Fruit fly (Drosophila melanogaster): Measurements from ENCODE around the gene bowl.
A peak's percentile ranks its signal among the peaks of the same experiment; 100 is the strongest.

bowl gene

DNA sequence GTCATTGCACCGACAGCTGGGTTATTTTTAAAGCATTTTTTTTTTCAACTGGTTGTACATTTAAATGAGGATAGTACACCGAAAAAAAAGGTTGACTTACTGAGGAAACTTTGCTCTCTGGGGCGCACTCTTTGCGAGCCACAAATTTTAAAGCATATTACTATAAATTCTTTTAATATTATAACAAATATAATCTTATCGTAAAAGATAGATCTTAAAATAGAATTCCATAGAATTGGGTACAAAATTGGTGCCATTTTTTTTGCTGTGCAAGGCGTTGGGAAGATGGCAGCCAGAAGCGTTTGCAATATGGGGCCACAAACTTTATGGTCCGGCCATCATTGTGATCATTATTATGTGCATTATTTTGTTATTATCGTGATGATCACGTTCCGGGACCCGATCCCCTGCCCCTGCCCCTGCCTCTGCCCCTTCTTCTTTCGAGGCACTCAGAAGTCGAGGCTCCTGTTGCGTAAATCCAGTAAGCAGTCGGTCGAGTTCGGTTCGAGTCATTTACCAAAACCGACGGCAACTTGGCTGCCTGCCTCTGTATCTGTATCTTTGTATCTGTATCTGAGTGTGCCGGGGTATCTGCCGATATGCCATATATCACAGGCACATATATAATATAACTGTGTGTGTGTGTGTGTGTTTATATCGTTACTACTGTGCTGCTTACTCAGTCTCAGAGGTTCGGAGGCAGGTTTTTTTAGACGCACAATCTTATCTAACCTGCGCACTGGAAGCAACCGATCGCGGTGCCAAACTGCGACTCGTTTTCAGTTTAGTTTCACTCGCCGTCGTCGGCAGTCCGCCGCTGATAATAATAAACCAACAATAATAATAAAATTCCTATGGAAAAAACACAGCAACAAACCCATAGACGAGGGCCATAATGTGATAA, 6.9 kb downstream of the bowl start (continued):
- TF ChIP-seq crp (GFP tag; optimal IDR thresholded peaks at IDR 0.05) (no peak), CG17328 (GFP tag; IDR thresholded peaks at IDR 0.05) (no peak), Mrtf (GFP tag; IDR thresholded peaks at IDR 0.05) (0 out of 3 replicates have a peak, but pooled peaks have one; percentile 26), gcm (GFP tag; optimal IDR thresholded peaks at IDR 0.05) (no peak), pnt (GFP tag; optimal IDR thresholded peaks at IDR 0.05) (no peak), Adf1 (GFP tag; IDR thresholded peaks at IDR 0.05) (no peak), grau (tag; optimal IDR thresholded peaks at IDR 0.05) (peak; percentile 40), kay (GFP tag; optimal IDR thresholded peaks at IDR 0.05) (no peak), CG14667 (GFP tag; IDR thresholded peaks at IDR 0.05) (no peak), Trl (optimal IDR thresholded peaks at IDR 0.05) (no peak), Trl (GFP tag; optimal IDR thresholded peaks at IDR 0.05) (no peak), luna (GFP tag; optimal IDR thresholded peaks at IDR 0.05) (no peak), CG17912 (GFP tag; optimal IDR thresholded peaks at IDR 0.05) (no peak), Mes4 (GFP tag; optimal IDR thresholded peaks at IDR 0.05) (no peak), sna (GFP tag; IDR thresholded peaks at IDR 0.05; ENCODE audit: partially characterized antibody) (no peak; the same call in 1 of the 2 replicates), h (optimal IDR thresholded peaks at IDR 0.05) (no peak), hb (GFP tag; IDR thresholded peaks at IDR 0.05; ENCODE audit: partially characterized antibody) (no peak), CG2712 (tag; optimal IDR thresholded peaks at IDR 0.05) (peak; percentile 60), HHEX (GFP tag; optimal IDR thresholded peaks at IDR 0.05) (peak; percentile 15), cad (GFP tag; optimal IDR thresholded peaks at IDR 0.05) (peak; percentile 49), CG5953 (GFP tag; IDR thresholded peaks at IDR 0.05) (no peak), CG14860 (GFP tag; IDR thresholded peaks at IDR 0.05; ENCODE audit: partially characterized antibody) (no peak), CG3163 (GFP tag; optimal IDR thresholded peaks at IDR 0.05) (no peak), dati (GFP tag; IDR thresholded peaks at IDR 0.05) (no peak), onecut (GFP tag; IDR thresholded peaks at IDR 0.05) (no peak), so (GFP tag; IDR thresholded peaks at IDR 0.05) (0 out of 3 replicates have a peak, but pooled peaks have one; percentile 21), CG9437 (GFP tag; optimal IDR thresholded peaks at IDR 0.05) (no peak), tx (GFP tag; optimal IDR thresholded peaks at IDR 0.05) (no peak), CHES-1-like (GFP tag; optimal IDR thresholded peaks at IDR 0.05) (no peak), trh (GFP tag; optimal IDR thresholded peaks at IDR 0.05) (peak; percentile 38), tll (GFP tag; optimal IDR thresholded peaks at IDR 0.05) (peak in 1 of 2 experiments; percentile 67), CG13775 (GFP tag; optimal IDR thresholded peaks at IDR 0.05) (peak; percentile 30), CG12155 (GFP tag; optimal IDR thresholded peaks at IDR 0.05) (peak; percentile 4), Dfd (GFP tag; optimal IDR thresholded peaks at IDR 0.05) (no peak), Lim3 (GFP tag; IDR thresholded peaks at IDR 0.05) (no peak), CG7963 (GFP tag; IDR thresholded peaks at IDR 0.05; ENCODE audit: partially characterized antibody) (no peak), tup (GFP tag; optimal IDR thresholded peaks at IDR 0.05) (no peak), al (GFP tag; IDR thresholded peaks at IDR 0.05) (no peak), Lpt (GFP tag; optimal IDR thresholded peaks at IDR 0.05) (no peak), Ets97D (GFP tag; optimal IDR thresholded peaks at IDR 0.05) (no peak), Rx (GFP tag; IDR thresholded peaks at IDR 0.05) (no peak), tap (tag; optimal IDR thresholded peaks at IDR 0.05) (no peak), CG3065 (GFP tag; optimal IDR thresholded peaks at IDR 0.05) (no peak), CG2875 (GFP tag; optimal IDR thresholded peaks at IDR 0.05) (peak; percentile 10), TFAM (GFP tag; optimal IDR thresholded peaks at IDR 0.05) (no peak), Poxn (GFP tag; IDR thresholded peaks at IDR 0.05) (no peak), gro (GFP tag; optimal IDR thresholded peaks at IDR 0.05) (peak; percentile 63), ro (GFP tag; IDR thresholded peaks at IDR 0.05) (no peak), oc (tag; optimal IDR thresholded peaks at IDR 0.05) (peak; percentile 25), CG11085 (GFP tag; IDR thresholded peaks at IDR 0.05) (no peak)

Measured in whole organism, embryonic.